Fruit fly (Drosophila melanogaster): Measurements from ENCODE around the gene CG33127.

The CG33127 gene

dm6 chr2L:366876-367275 lies 45.0 kb downstream of the CG33127 start:
- no peak for TF ChIP-seq Pif1A (GFP tag; optimal IDR thresholded peaks at IDR 0.05)
- no peak for TF ChIP-seq CG13204 (GFP tag; optimal IDR thresholded peaks at IDR 0.05)
- no peak for TF ChIP-seq CG14655 (GFP tag; optimal IDR thresholded peaks at IDR 0.05)
- no peak for TF ChIP-seq CG12605 (GFP tag; IDR thresholded peaks at IDR 0.05)
- no peak for TF ChIP-seq CG4496 (GFP tag; IDR thresholded peaks at IDR 0.05)
- TF ChIP-seq fd96Ca (GFP tag; IDR thresholded peaks at IDR 0.05), result no peak

dm6 chr2L:368398-369008 lies 46.6 kb downstream of the CG33127 start:
- no peak for TF ChIP-seq CG8159 (tag; optimal IDR thresholded peaks at IDR 0.05)
- no peak for TF ChIP-seq Pif1B (GFP tag; optimal IDR thresholded peaks at IDR 0.05)
- TF ChIP-seq Snoo (tag; optimal IDR thresholded peaks at IDR 0.05), result no peak
- TF ChIP-seq CG34367 (tag; optimal IDR thresholded peaks at IDR 0.05), result no peak
- no peak for TF ChIP-seq CG14655 (GFP tag; optimal IDR thresholded peaks at IDR 0.05)
- no peak for TF ChIP-seq rn (GFP tag; IDR thresholded peaks at IDR 0.05)
- TF ChIP-seq EcR (GFP tag; optimal IDR thresholded peaks at IDR 0.05), result no peak
- no peak for TF ChIP-seq CG15710 (tag; optimal IDR thresholded peaks at IDR 0.05)
- TF ChIP-seq CG10348 (GFP tag; IDR thresholded peaks at IDR 0.05), result no peak
- no peak for TF ChIP-seq CG13204 (GFP tag; optimal IDR thresholded peaks at IDR 0.05)
- TF ChIP-seq Ets98B (GFP tag; IDR thresholded peaks at IDR 0.05), result no peak
- TF ChIP-seq CG12605 (GFP tag; IDR thresholded peaks at IDR 0.05), result no peak
- TF ChIP-seq CG9948 (tag; optimal IDR thresholded peaks at IDR 0.05), result no peak
- no peak for TF ChIP-seq D1 (tag; optimal IDR thresholded peaks at IDR 0.05)
- no peak for TF ChIP-seq CG4496 (GFP tag; IDR thresholded peaks at IDR 0.05)

- no peak for TF ChIP-seq CG10348 (GFP tag; IDR thresholded peaks at IDR 0.05)
- TF ChIP-seq D1 (tag; optimal IDR thresholded peaks at IDR 0.05), result no peak
- TF ChIP-seq gl (tag; optimal IDR thresholded peaks at IDR 0.05), result no peak
- no peak for TF ChIP-seq rn (GFP tag; IDR thresholded peaks at IDR 0.05)
- TF ChIP-seq fd96Ca (GFP tag; IDR thresholded peaks at IDR 0.05), result no peak
- TF ChIP-seq CG17806 (tag; optimal IDR thresholded peaks at IDR 0.05), result no peak
- TF ChIP-seq CG8159 (tag; optimal IDR thresholded peaks at IDR 0.05), result no peak
- no peak for TF ChIP-seq CG32121 (GFP tag; IDR thresholded peaks at IDR 0.05)
- TF ChIP-seq CG4496 (GFP tag; IDR thresholded peaks at IDR 0.05), result no peak
- TF ChIP-seq Snoo (tag; optimal IDR thresholded peaks at IDR 0.05), result no peak
- TF ChIP-seq EcR (GFP tag; optimal IDR thresholded peaks at IDR 0.05), result no peak
- TF ChIP-seq CG9948 (tag; optimal IDR thresholded peaks at IDR 0.05), result no peak
- TF ChIP-seq CG14655 (GFP tag; optimal IDR thresholded peaks at IDR 0.05), result no peak
- TF ChIP-seq Pif1A (GFP tag; optimal IDR thresholded peaks at IDR 0.05), result no peak
- no peak for TF ChIP-seq Pif1B (GFP tag; optimal IDR thresholded peaks at IDR 0.05)
- TF ChIP-seq CG15710 (tag; optimal IDR thresholded peaks at IDR 0.05), result no peak
Measured at dm6 chr2L:369811-370210, 47.9 kb downstream of the CG33127 start.

- TF ChIP-seq Pif1B (GFP tag; optimal IDR thresholded peaks at IDR 0.05) (no peak), fd96Ca (GFP tag; IDR thresholded peaks at IDR 0.05) (no peak), CG12605 (GFP tag; IDR thresholded peaks at IDR 0.05) (no peak), CG9948 (tag; optimal IDR thresholded peaks at IDR 0.05) (no peak), CG10348 (GFP tag; IDR thresholded peaks at IDR 0.05) (no peak), Ets98B (GFP tag; IDR thresholded peaks at IDR 0.05) (no peak)
Measured at dm6 chr2L:371747-372146, 49.8 kb downstream of the CG33127 start.
